4 fruit fly cellular contexts compared by ENCODE assay signal in the genomic region with DNA sequence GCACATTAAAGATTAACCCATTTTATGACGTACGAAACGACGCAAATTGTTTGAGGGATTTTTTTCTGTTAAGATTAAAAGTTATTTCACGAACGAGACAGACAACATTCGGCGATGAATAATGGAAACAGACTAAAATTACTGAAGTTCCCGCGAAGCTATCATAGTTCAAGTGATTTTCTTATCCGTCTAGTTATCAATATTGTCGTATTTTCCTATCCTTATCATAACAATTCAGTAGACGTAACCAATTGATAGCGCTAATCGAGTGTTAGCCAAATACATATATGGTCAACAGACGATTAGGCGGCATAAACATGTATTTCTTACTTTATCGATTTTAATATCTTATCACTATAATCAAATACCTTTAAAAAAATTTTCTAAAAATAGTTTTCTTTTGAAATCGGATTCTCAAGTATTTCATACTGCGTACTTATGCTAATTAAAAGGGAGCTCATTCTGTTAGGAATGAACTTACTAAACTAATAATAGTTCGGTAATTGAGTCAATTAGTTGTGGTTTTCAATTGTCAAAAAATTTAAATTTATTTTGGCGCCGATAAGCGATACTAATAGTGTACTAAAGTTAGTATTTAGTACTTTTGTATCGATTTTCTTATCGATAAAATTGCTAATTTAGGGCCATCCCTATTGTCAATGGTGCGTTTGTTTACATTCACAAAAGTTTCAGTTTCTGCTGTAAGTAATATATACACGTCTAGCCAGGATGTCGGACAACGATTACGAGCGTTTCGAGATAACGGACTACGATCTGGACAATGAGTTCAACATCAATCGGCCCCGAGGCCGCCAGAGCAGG.
A peak's percentile ranks its signal among the peaks of the same experiment; 100 is the strongest.
TF ChIP-seq lines count a peak whose summit lies in the region.

TSS of gene CG11149 (minus strand) at position 493 of the 822 bp plus-strand sequence.
TSS of gene sip1 (plus strand) at position 645 of the 822 bp plus-strand sequence.

- no peak for TF ChIP-seq CTCF in whole organism, embryonic (GFP tag; optimal IDR thresholded peaks at IDR 0.05; lab: Kevin White, UChicago)

TF ChIP-seq in whole organism, adult, 20 proteins besides CTCF, POLR2A, EP300 and RAD21:
- no peak for TF ChIP-seq CG11617 (GFP tag; optimal IDR thresholded peaks at IDR 0.05; lab: Kevin White, UChicago)
- TF ChIP-seq CG1620 (GFP tag; optimal IDR thresholded peaks at IDR 0.05; lab: Kevin White, UChicago) = no peak
- TF ChIP-seq kay (GFP tag; lab: Kevin White, UChicago; ENCODE audit: borderline replicate concordance) = peak; percentile 72
- TF ChIP-seq cic (GFP tag; optimal IDR thresholded peaks at IDR 0.05; lab: Kevin White, UChicago) = peak; percentile 20
- no peak for TF ChIP-seq bab1 (GFP tag; optimal IDR thresholded peaks at IDR 0.05; lab: Kevin White, UChicago)
TF ChIP-seq in whole organism, adult: peak in this region for 2.

TF ChIP-seq in whole organism, embryonic, 481 proteins besides CTCF, POLR2A, EP300 and RAD21 (continues in another document):
- TF ChIP-seq CHES-1-like (GFP tag; optimal IDR thresholded peaks at IDR 0.05; lab: Kevin White, UChicago) = peak; percentile 34
- peak; percentile 27 for TF ChIP-seq pzg (GFP tag; optimal IDR thresholded peaks at IDR 0.05; lab: Kevin White, UChicago)
- TF ChIP-seq wdn (GFP tag; IDR thresholded peaks at IDR 0.05; lab: Robert Waterston, UW) = no peak
- no peak for TF ChIP-seq NFAT (GFP tag; IDR thresholded peaks at IDR 0.05; lab: Robert Waterston, UW)
- no peak for TF ChIP-seq bowl (GFP tag; IDR thresholded peaks at IDR 0.05; lab: Robert Waterston, UW)
- no peak for TF ChIP-seq CG10366 (GFP tag; IDR thresholded peaks at IDR 0.05; lab: Robert Waterston, UW)
- TF ChIP-seq CG8478 (optimal IDR thresholded peaks at IDR 0.05; lab: Kevin White, UChicago) = no peak
- TF ChIP-seq dysf (GFP tag; IDR thresholded peaks at IDR 0.05; lab: Robert Waterston, UW) = no peak
- no peak for TF ChIP-seq cg (GFP tag; optimal IDR thresholded peaks at IDR 0.05; lab: Kevin White, UChicago)
- peak; percentile 64 for TF ChIP-seq unc-4 (GFP tag; IDR thresholded peaks at IDR 0.05; lab: Robert Waterston, UW; ENCODE audit: partially characterized antibody)
- TF ChIP-seq Neu2 (GFP tag; optimal IDR thresholded peaks at IDR 0.05; lab: Kevin White, UChicago; ENCODE audit: borderline replicate concordance) = peak; percentile 66
- TF ChIP-seq zf30C (GFP tag; optimal IDR thresholded peaks at IDR 0.05; lab: Kevin White, UChicago) = no peak
- no peak for TF ChIP-seq CG8388 (GFP tag; optimal IDR thresholded peaks at IDR 0.05; lab: Kevin White, UChicago)
- no peak for TF ChIP-seq Trl (optimal IDR thresholded peaks at IDR 0.05; lab: Kevin White, UChicago)
- TF ChIP-seq Trl (GFP tag; optimal IDR thresholded peaks at IDR 0.05; lab: Kevin White, UChicago) = no peak
- no peak for TF ChIP-seq CG30020 (tag; optimal IDR thresholded peaks at IDR 0.05; lab: Kevin White, UChicago)
- no peak for TF ChIP-seq trh (GFP tag; optimal IDR thresholded peaks at IDR 0.05; lab: Kevin White, UChicago)
- TF ChIP-seq dati (GFP tag; IDR thresholded peaks at IDR 0.05; lab: Robert Waterston, UW) = no peak
- TF ChIP-seq inv (GFP tag; IDR thresholded peaks at IDR 0.05; lab: Robert Waterston, UW; ENCODE audit: partially characterized antibody) = peak; percentile 16; the same call in 1 of the 2 replicates
- TF ChIP-seq CG6683 (GFP tag; optimal IDR thresholded peaks at IDR 0.05; lab: Kevin White, UChicago) = no peak
- peak; percentile 51; the same call in 1 of the 3 replicates for TF ChIP-seq CG7963 (GFP tag; IDR thresholded peaks at IDR 0.05; lab: Robert Waterston, UW; ENCODE audit: partially characterized antibody)
- peak; percentile 52 for TF ChIP-seq BEAF-32 (GFP tag; optimal IDR thresholded peaks at IDR 0.05; lab: Kevin White, UChicago)
- no peak for TF ChIP-seq CoRest (tag; optimal IDR thresholded peaks at IDR 0.05; lab: Kevin White, UChicago)
- TF ChIP-seq ase (GFP tag; IDR thresholded peaks at IDR 0.05; lab: Robert Waterston, UW) = no peak
- TF ChIP-seq Jarid2 (GFP tag; optimal IDR thresholded peaks at IDR 0.05; lab: Kevin White, UChicago) = no peak

TF ChIP-seq in whole organism, prepupa, 60 proteins besides CTCF, POLR2A, EP300 and RAD21:
- TF ChIP-seq CG6854 (GFP tag; optimal IDR thresholded peaks at IDR 0.05; lab: Kevin White, UChicago) (no peak), vri (GFP tag; optimal IDR thresholded peaks at IDR 0.05; lab: Kevin White, UChicago) (peak; percentile 77), Smox (GFP tag; optimal IDR thresholded peaks at IDR 0.05; lab: Kevin White, UChicago) (no peak), CG15336 (GFP tag; IDR thresholded peaks at IDR 0.05; lab: Robert Waterston, UW) (no peak), fkh (GFP tag; optimal IDR thresholded peaks at IDR 0.05; lab: Kevin White, UChicago) (peak; percentile 88), OdsH (GFP tag; optimal IDR thresholded peaks at IDR 0.05; lab: Kevin White, UChicago) (no peak), acj6 (GFP tag; optimal IDR thresholded peaks at IDR 0.05; lab: Kevin White, UChicago) (no peak), Ets21C (GFP tag; optimal IDR thresholded peaks at IDR 0.05; lab: Kevin White, UChicago) (no peak)
TF ChIP-seq in whole organism, prepupa: peak in this region for 2.

TF ChIP-seq in whole organism, wandering third instar larva, 38 proteins besides CTCF, POLR2A, EP300 and RAD21:
- TF ChIP-seq dsf (GFP tag; optimal IDR thresholded peaks at IDR 0.05; lab: Kevin White, UChicago; ENCODE audit: borderline replicate concordance) = no peak
- peak; percentile 18 for TF ChIP-seq br (GFP tag; optimal IDR thresholded peaks at IDR 0.05; lab: Kevin White, UChicago)
- TF ChIP-seq Rel (GFP tag; optimal IDR thresholded peaks at IDR 0.05; lab: Kevin White, UChicago) = no peak
- peak; percentile 14 for TF ChIP-seq Rel (tag; optimal IDR thresholded peaks at IDR 0.05; lab: Kevin White, UChicago)
- TF ChIP-seq Myc (optimal IDR thresholded peaks at IDR 0.05; lab: Kevin White, UChicago) = peak; percentile 15
